Worm (Caenorhabditis elegans): ENCODE measurements around the gene fbxa-59.

Gene fbxa-59

DNA sequence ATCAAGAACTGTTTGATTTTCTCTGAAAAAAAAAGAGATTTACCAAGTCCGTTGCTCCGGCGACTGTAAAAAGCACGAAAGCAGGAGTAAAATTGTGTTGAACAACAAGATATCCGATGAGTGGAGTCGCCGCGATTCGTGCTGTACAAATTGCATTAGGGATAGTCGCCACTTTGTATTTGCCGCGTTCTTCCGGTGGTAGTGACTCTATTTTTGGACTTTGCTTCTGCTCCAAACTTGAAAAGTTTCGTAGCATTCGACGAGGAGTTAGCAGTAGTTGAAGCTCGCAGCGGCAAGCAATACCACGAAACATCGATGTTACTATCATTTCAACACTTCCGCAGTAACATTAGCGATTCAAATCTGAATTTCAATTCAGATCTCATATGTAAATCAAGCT, 33.7 kb downstream of the fbxa-59 start, which contains the start of gene crls-1 (continued):
- TF ChIP-seq zfh-2 (GFP tag; conservative IDR thresholded peaks at IDR 0.05) = no peak
- no peak for TF ChIP-seq tbp1 (GFP tag; optimal IDR thresholded peaks at IDR 0.05)
- no peak for TF ChIP-seq madf-10 (tag; optimal IDR thresholded peaks at IDR 0.05)
- no peak for TF ChIP-seq mes-4 (tag; optimal IDR thresholded peaks at IDR 0.05)
- peak; percentile 14; the same call in 1 of the 2 replicates for TF ChIP-seq madf-6 (GFP tag; IDR thresholded peaks at IDR 0.05)
- TF ChIP-seq repo-1 (tag; optimal IDR thresholded peaks at IDR 0.05) = peak; percentile 72
- 0 out of 2 replicates have a peak, but pooled peaks have one; percentile 17 for TF ChIP-seq Y95B8A.8 (GFP tag; IDR thresholded peaks at IDR 0.05)
- TF ChIP-seq atf-7 (tag; optimal IDR thresholded peaks at IDR 0.05) = no peak
- peak; percentile 58; the same call in 1 of the 2 replicates for TF ChIP-seq ekl-4 (GFP tag; IDR thresholded peaks at IDR 0.05)
- no peak for TF ChIP-seq T26A5.8 (tag; optimal IDR thresholded peaks at IDR 0.05)
- no peak for TF ChIP-seq lsl-1 (GFP tag; optimal IDR thresholded peaks at IDR 0.05)
- TF ChIP-seq attf-6 (GFP tag; IDR thresholded peaks at IDR 0.05) = no peak
- no peak for TF ChIP-seq ztf-6 (GFP tag; IDR thresholded peaks at IDR 0.05)
- no peak for TF ChIP-seq pha-4 (tag; optimal IDR thresholded peaks at IDR 0.05)
- TF ChIP-seq athp-1 (tag; optimal IDR thresholded peaks at IDR 0.05) = no peak
- no peak for TF ChIP-seq unc-130 (GFP tag; optimal IDR thresholded peaks at IDR 0.05)
- TF ChIP-seq ztf-18 (tag; optimal IDR thresholded peaks at IDR 0.05) = no peak
- TF ChIP-seq nhr-90 (tag; optimal IDR thresholded peaks at IDR 0.05) = no peak
- no peak for TF ChIP-seq ztf-28 (GFP tag; IDR thresholded peaks at IDR 0.05)
- no peak for TF ChIP-seq lag-1 (GFP tag; IDR thresholded peaks at IDR 0.05)
- no peak for TF ChIP-seq bed-1 (GFP tag; IDR thresholded peaks at IDR 0.05)
- no peak for TF ChIP-seq dpff-1 (tag; optimal IDR thresholded peaks at IDR 0.05)
- TF ChIP-seq nhr-27 (tag; optimal IDR thresholded peaks at IDR 0.05) = no peak
- no peak for TF ChIP-seq nhr-80 (tag; optimal IDR thresholded peaks at IDR 0.05)
- TF ChIP-seq T07F8.4 (tag; optimal IDR thresholded peaks at IDR 0.05) = no peak
- no peak for TF ChIP-seq B0035.1 (tag; optimal IDR thresholded peaks at IDR 0.05)
- TF ChIP-seq dpl-1 (GFP tag; optimal IDR thresholded peaks at IDR 0.05) = no peak
- TF ChIP-seq F37B4.10 (GFP tag; IDR thresholded peaks at IDR 0.05) = no peak
- no peak for TF ChIP-seq sptf-2 (GFP tag; optimal IDR thresholded peaks at IDR 0.05)
- no peak for TF ChIP-seq egl-18 (GFP tag; IDR thresholded peaks at IDR 0.05)
- no peak for TF ChIP-seq egl-44 (GFP tag; IDR thresholded peaks at IDR 0.05)
- no peak for TF ChIP-seq nfya-1 (tag; optimal IDR thresholded peaks at IDR 0.05; ENCODE audit: borderline replicate concordance, insufficient read depth)
- TF ChIP-seq snpc-4 (GFP tag; optimal IDR thresholded peaks at IDR 0.05) = no peak
- no peak for TF ChIP-seq snpc-4 (tag; optimal IDR thresholded peaks at IDR 0.05)
- TF ChIP-seq nfyb-1 (GFP tag; IDR thresholded peaks at IDR 0.05) = 0 out of 2 replicates have a peak, but pooled peaks have one; percentile 37
- TF ChIP-seq F57C9.4 (tag; optimal IDR thresholded peaks at IDR 0.05) = no peak
- TF ChIP-seq mel-28 (tag; optimal IDR thresholded peaks at IDR 0.05; ENCODE audit: borderline replicate concordance) = no peak
- TF ChIP-seq hmg-1.2 (GFP tag; IDR thresholded peaks at IDR 0.05) = no peak
- peak; percentile 59; the same call in 1 of the 2 replicates for TF ChIP-seq hsf-1 (GFP tag; IDR thresholded peaks at IDR 0.05)
- TF ChIP-seq ceh-91 (GFP tag; IDR thresholded peaks at IDR 0.05) = no peak
- no peak for TF ChIP-seq nhr-179 (tag; optimal IDR thresholded peaks at IDR 0.05)
- TF ChIP-seq aptf-3 (GFP tag; IDR thresholded peaks at IDR 0.05) = no peak
- TF ChIP-seq let-607 (tag; optimal IDR thresholded peaks at IDR 0.05) = no peak
- TF ChIP-seq Y53F4B.3 (GFP tag; IDR thresholded peaks at IDR 0.05) = no peak
- no peak for TF ChIP-seq hmg-20 (GFP tag; IDR thresholded peaks at IDR 0.05)
- TF ChIP-seq D2030.7 (GFP tag; IDR thresholded peaks at IDR 0.05) = peak; percentile 14; the same call in 1 of the 2 replicates
- TF ChIP-seq lsy-27 (tag; optimal IDR thresholded peaks at IDR 0.05; ENCODE audit: borderline replicate concordance, insufficient read depth) = no peak
- no peak for TF ChIP-seq lin-54 (GFP tag; optimal IDR thresholded peaks at IDR 0.05)
- TF ChIP-seq snpc-1.1 (tag; optimal IDR thresholded peaks at IDR 0.05; ENCODE audit: insufficient read depth) = no peak
